Worm (Caenorhabditis elegans): Measurements from ENCODE around the gene srz-47.

ce11 chrV:17212743-17213142, 20.6 kb upstream of the srz-47 start, which contains the start of gene srh-113:
- TF ChIP-seq ztf-4 (tag; optimal IDR thresholded peaks at IDR 0.05) (no peak), nhr-67 (tag; optimal IDR thresholded peaks at IDR 0.05) (no peak), unc-62 (GFP tag; optimal IDR thresholded peaks at IDR 0.05) (no peak), fos-1 (tag; optimal IDR thresholded peaks at IDR 0.05) (no peak), lin-39 (tag; optimal IDR thresholded peaks at IDR 0.05) (no peak)
